Fruit fly (Drosophila melanogaster): ENCODE results near the gene CG9702.

DNA sequence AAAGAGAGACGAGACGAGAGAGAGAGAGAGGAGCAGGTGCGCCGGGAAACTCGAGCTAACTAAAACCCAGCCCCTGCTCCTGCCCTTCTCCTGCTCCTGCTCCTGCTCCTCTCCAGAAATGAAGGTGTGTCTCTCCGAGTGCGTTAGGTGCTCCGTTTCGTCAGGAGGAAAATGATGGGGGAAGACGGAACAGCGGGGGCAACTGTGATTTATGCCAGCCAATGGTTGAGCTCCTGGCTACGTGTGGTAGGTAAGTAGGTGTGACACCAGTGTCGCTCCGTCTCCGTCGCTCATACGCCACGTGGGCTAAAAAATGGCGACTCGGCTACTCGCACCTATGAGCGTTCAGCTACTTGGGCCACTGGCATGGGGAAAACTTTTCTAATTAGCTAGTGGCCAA is 38.2 kb downstream of the CG9702 start:
- TF ChIP-seq pan (optimal IDR thresholded peaks at IDR 0.05), result no peak
- TF ChIP-seq usp (GFP tag; optimal IDR thresholded peaks at IDR 0.05), result no peak
- no peak for TF ChIP-seq CG8478 (optimal IDR thresholded peaks at IDR 0.05)
- TF ChIP-seq psq (optimal IDR thresholded peaks at IDR 0.05), result no peak
